Fruit fly (Drosophila melanogaster): ENCODE data around the gene Npc2b.

The Npc2b gene

DNA sequence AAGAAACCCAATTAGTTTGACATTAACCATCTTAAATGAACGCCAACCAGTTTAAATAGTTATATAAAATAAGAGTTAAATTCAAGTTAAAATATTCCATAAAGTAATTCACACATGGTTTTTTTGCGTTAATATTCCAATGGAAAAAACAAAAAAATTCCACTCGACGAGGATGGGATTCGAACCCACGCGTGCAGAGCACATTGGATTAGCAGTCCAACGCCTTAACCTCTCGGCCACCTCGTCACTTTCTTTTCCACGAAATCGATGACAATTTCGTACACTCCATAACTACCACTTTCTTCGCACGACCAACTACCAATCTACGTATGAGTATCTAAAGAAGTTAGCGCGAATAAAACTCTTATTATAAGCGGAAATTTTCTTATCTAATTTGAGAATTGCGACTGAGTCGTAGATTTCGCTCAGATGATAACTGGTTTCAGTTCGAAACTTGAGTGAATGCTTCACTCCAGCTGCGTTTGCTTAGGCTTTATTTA is 44.9 kb upstream of the Npc2b start:
- TF ChIP-seq Myc (optimal IDR thresholded peaks at IDR 0.05) (no peak), jim (GFP tag; optimal IDR thresholded peaks at IDR 0.05) (no peak), Dfd (GFP tag; optimal IDR thresholded peaks at IDR 0.05) (no peak), foxo (GFP tag; optimal IDR thresholded peaks at IDR 0.05) (no peak), psq (GFP tag; optimal IDR thresholded peaks at IDR 0.05) (no peak), Hr78 (GFP tag; optimal IDR thresholded peaks at IDR 0.05) (no peak), h (GFP tag; optimal IDR thresholded peaks at IDR 0.05) (no peak), pan (optimal IDR thresholded peaks at IDR 0.05) (no peak), HLH106 (tag; optimal IDR thresholded peaks at IDR 0.05) (no peak), sage (GFP tag; optimal IDR thresholded peaks at IDR 0.05) (no peak), CG32264 (GFP tag; optimal IDR thresholded peaks at IDR 0.05) (no peak), N (GFP tag; optimal IDR thresholded peaks at IDR 0.05) (no peak), Sp1 (GFP tag; optimal IDR thresholded peaks at IDR 0.05) (no peak), CG9705 (GFP tag; optimal IDR thresholded peaks at IDR 0.05) (no peak), dsf (GFP tag; optimal IDR thresholded peaks at IDR 0.05; ENCODE audit: borderline replicate concordance) (no peak)

DNA sequence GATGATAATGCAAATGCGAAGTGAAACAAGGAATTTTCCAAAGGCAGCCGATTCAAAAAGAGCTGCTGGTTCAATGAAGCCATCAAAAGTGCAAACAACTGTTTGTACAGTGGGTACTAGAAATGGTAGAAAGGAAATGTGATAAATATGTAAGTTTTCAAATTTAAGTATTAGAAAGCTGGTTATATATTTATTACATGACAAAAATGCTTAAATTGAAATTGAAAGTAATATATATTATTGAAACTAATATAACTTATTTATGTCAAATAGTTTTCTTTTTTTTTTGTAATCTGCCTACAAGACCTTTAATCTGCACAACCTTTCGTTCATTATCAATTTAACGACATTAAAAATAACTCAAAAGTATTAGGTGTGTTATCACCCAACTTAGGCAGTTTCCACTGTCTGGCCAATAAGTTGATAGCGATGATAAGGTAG is 40.6 kb upstream of the Npc2b start:
- TF ChIP-seq fru (GFP tag; optimal IDR thresholded peaks at IDR 0.05), result peak; percentile 66
- TF ChIP-seq dmrt93B (GFP tag; optimal IDR thresholded peaks at IDR 0.05), result peak; percentile 44
- peak; percentile 32 for TF ChIP-seq Dfd (GFP tag; optimal IDR thresholded peaks at IDR 0.05)
- TF ChIP-seq psq (GFP tag; optimal IDR thresholded peaks at IDR 0.05), result peak; percentile 77
- peak; percentile 73 for TF ChIP-seq rgr (GFP tag; optimal IDR thresholded peaks at IDR 0.05)
- peak; percentile 2 for TF ChIP-seq CG9705 (GFP tag; optimal IDR thresholded peaks at IDR 0.05)
- peak; percentile 8 for TF ChIP-seq tai (GFP tag; optimal IDR thresholded peaks at IDR 0.05)
- TF ChIP-seq Hr78 (GFP tag; optimal IDR thresholded peaks at IDR 0.05), result no peak
- no peak for TF ChIP-seq sage (GFP tag; optimal IDR thresholded peaks at IDR 0.05)
- TF ChIP-seq jim (GFP tag; optimal IDR thresholded peaks at IDR 0.05), result no peak
- peak; percentile 76 for TF ChIP-seq HLH106 (tag; optimal IDR thresholded peaks at IDR 0.05)
- TF ChIP-seq foxo (GFP tag; optimal IDR thresholded peaks at IDR 0.05), result peak in 1 of 2 experiments; percentile 79
- TF ChIP-seq Rel (GFP tag; optimal IDR thresholded peaks at IDR 0.05), result no peak
- TF ChIP-seq Rel (tag; optimal IDR thresholded peaks at IDR 0.05), result no peak
- no peak for TF ChIP-seq dsf (GFP tag; optimal IDR thresholded peaks at IDR 0.05; ENCODE audit: borderline replicate concordance)
- no peak for TF ChIP-seq pan (optimal IDR thresholded peaks at IDR 0.05)
- peak; percentile 86 for TF ChIP-seq Sp1 (GFP tag; optimal IDR thresholded peaks at IDR 0.05)
- peak; percentile 69 for TF ChIP-seq h (GFP tag; optimal IDR thresholded peaks at IDR 0.05)
- peak; percentile 19 for TF ChIP-seq woc (GFP tag; optimal IDR thresholded peaks at IDR 0.05)
- peak; percentile 30 for TF ChIP-seq Hnf4 (GFP tag; optimal IDR thresholded peaks at IDR 0.05)
- peak; percentile 45 for TF ChIP-seq ey (GFP tag; optimal IDR thresholded peaks at IDR 0.05)
- no peak for TF ChIP-seq Myc (optimal IDR thresholded peaks at IDR 0.05)
- no peak for TF ChIP-seq Hr83 (GFP tag; optimal IDR thresholded peaks at IDR 0.05; ENCODE audit: poor library complexity, severe bottlenecking)
- TF ChIP-seq usp (GFP tag; optimal IDR thresholded peaks at IDR 0.05), result no peak
- no peak for TF ChIP-seq dl (GFP tag; optimal IDR thresholded peaks at IDR 0.05; ENCODE audit: insufficient read depth in 1 of 2, partially characterized antibody in 2 of 2)
- no peak for TF ChIP-seq sv (GFP tag; optimal IDR thresholded peaks at IDR 0.05)
- TF ChIP-seq brk (GFP tag; optimal IDR thresholded peaks at IDR 0.05), result peak; percentile 51
- peak; percentile 81 for TF ChIP-seq OdsH (GFP tag; optimal IDR thresholded peaks at IDR 0.05)

DNA sequence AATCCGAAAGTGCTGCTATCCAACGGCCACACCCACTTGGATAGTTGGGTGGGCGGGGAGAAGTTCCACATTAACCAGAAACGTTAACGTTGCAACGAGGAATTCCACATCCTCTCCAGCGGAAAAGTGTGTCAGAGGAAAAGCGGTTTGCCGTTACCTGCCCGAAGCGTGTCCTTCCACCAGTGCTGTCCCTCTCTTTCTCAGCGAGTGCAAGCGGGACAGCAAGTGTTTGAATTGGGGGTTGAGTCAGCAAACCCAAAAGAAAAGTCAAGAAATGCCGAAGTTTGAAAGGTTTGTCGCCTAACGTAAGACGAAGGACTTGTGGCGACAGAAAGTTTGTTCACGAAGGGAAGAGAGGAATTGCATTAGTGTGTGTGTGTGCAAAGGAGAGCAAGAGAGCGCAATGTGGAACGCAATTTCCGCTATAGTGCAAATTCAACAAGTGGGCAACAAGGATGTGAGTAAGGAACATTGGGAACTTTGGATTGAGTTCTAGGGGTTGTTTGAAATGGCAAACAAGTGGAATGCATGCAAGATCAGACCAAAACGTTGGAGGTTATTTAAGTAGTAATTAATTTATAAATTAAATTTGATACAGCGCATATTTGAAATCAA is 38.7 kb upstream of the Npc2b start:
- no peak for TF ChIP-seq CrebA (GFP tag; optimal IDR thresholded peaks at IDR 0.05; ENCODE audit: borderline replicate concordance)
- no peak for TF ChIP-seq Rel (GFP tag; optimal IDR thresholded peaks at IDR 0.05)
- no peak for TF ChIP-seq Rel (tag; optimal IDR thresholded peaks at IDR 0.05)
- no peak for TF ChIP-seq sv (GFP tag; optimal IDR thresholded peaks at IDR 0.05)
- TF ChIP-seq Dfd (GFP tag; optimal IDR thresholded peaks at IDR 0.05), result no peak
- TF ChIP-seq CG9705 (GFP tag; optimal IDR thresholded peaks at IDR 0.05), result no peak
- no peak for TF ChIP-seq usp (GFP tag; optimal IDR thresholded peaks at IDR 0.05)
- no peak for TF ChIP-seq N (GFP tag; optimal IDR thresholded peaks at IDR 0.05)
- TF ChIP-seq Vsx2 (GFP tag; optimal IDR thresholded peaks at IDR 0.05; ENCODE audit: partially characterized antibody), result no peak
- TF ChIP-seq h (GFP tag; optimal IDR thresholded peaks at IDR 0.05), result no peak
- TF ChIP-seq rgr (GFP tag; optimal IDR thresholded peaks at IDR 0.05), result no peak
- TF ChIP-seq Hr78 (GFP tag; optimal IDR thresholded peaks at IDR 0.05), result no peak
- no peak for TF ChIP-seq woc (GFP tag; optimal IDR thresholded peaks at IDR 0.05)

Data from whole organism, wandering third instar larva.